Fruit fly (Drosophila melanogaster) whole organism, embryonic: Measurements from ENCODE around the gene Nckx30C.

Experiments used
- BtbVII ChIP-seq: fragments of 200-800 bp; sonication (Bioruptor generic); optimal IDR thresholded peaks from 3 replicates; lab custom pipeline; 2017; ENCODE audit warnings: missing biosample characterization, mild to moderate bottlenecking, missing genetic modification characterization
- CG10209 ChIP-seq: fragments of 200-800 bp; sonication (Bioruptor generic); optimal IDR thresholded peaks from 3 replicates; lab custom pipeline; 2017; ENCODE audit warnings: missing biosample characterization, mild to moderate bottlenecking, missing genetic modification characterization, missing genetic modification reagents
- CG10565 ChIP-seq: fragments of 200-800 bp; sonication (Bioruptor generic); optimal IDR thresholded peaks from 3 replicates; lab custom pipeline; 2016; ENCODE audit warnings: missing biosample characterization, mild to moderate bottlenecking, missing genetic modification characterization
- CG11504 ChIP-seq: fragments of 200-800 bp; sonication (Bioruptor generic); optimal IDR thresholded peaks from 3 replicates; lab custom pipeline; 2019; ENCODE audit warnings: missing biosample characterization, mild to moderate bottlenecking, missing genetic modification characterization, moderate library complexity
- CG11695 ChIP-seq: fragments of 200-800 bp; sonication (Bioruptor generic); IDR thresholded peaks from 3 replicates; pipeline ENCODE4 v1.3.6; 2022; ENCODE audit warnings: missing biosample characterization, missing genetic modification characterization
- CG11723 ChIP-seq: fragments of 200-800 bp; sonication (Bioruptor generic); optimal IDR thresholded peaks from 2 replicates; lab custom pipeline; 2017; ENCODE audit warnings: missing biosample characterization, mild to moderate bottlenecking, missing genetic modification characterization
- CG13123 ChIP-seq: fragments of 200-800 bp; sonication (Bioruptor generic); optimal IDR thresholded peaks from 2 replicates; lab custom pipeline; 2016; ENCODE audit warnings: missing biosample characterization, missing genetic modification characterization
- CG13894 ChIP-seq: fragments of 200-800 bp; sonication (Bioruptor generic); optimal IDR thresholded peaks from 3 replicates; lab custom pipeline; 2018; ENCODE audit warnings: missing biosample characterization, mild to moderate bottlenecking, missing genetic modification characterization, moderate library complexity
- CG15011 ChIP-seq: fragments of 200-800 bp; sonication (Bioruptor generic); optimal IDR thresholded peaks from 3 replicates; lab custom pipeline; 2018; ENCODE audit warnings: missing biosample characterization, mild to moderate bottlenecking, missing genetic modification characterization
- CG16779 ChIP-seq: fragments of 200-800 bp; sonication (Bioruptor generic); IDR thresholded peaks from 2 replicates; pipeline ENCODE4 v1.3.6; 2022; ENCODE audit warnings: missing biosample characterization, missing genetic modification characterization
- CG18476 ChIP-seq: fragments of 200-800 bp; sonication (Bioruptor generic); optimal IDR thresholded peaks from 2 replicates; lab custom pipeline; 2016; ENCODE audit warnings: missing biosample characterization, mild to moderate bottlenecking, missing genetic modification characterization
- CG31224 ChIP-seq: fragments of 200-800 bp; sonication (Bioruptor generic); IDR thresholded peaks from 2 replicates; pipeline ENCODE4 v1.3.6; 2022; ENCODE audit warnings: missing biosample characterization, missing genetic modification characterization
- CG32532 ChIP-seq: fragments of 200-800 bp; sonication (Bioruptor generic); IDR thresholded peaks from 2 replicates; pipeline ENCODE4 v1.3.6; 2022; ENCODE audit warnings: missing biosample characterization, missing genetic modification characterization
- CG33213 ChIP-seq: fragments of 200-800 bp; sonication (Bioruptor generic); optimal IDR thresholded peaks from 3 replicates; lab custom pipeline; 2016; ENCODE audit warnings: missing biosample characterization, missing genetic modification characterization
- CG3407 ChIP-seq: fragments of 200-800 bp; sonication (Bioruptor generic); optimal IDR thresholded peaks from 2 replicates; lab custom pipeline; 2018; ENCODE audit warnings: missing biosample characterization, mild to moderate bottlenecking, missing genetic modification characterization
- CG4854 ChIP-seq: fragments of 200-800 bp; sonication (Bioruptor generic); optimal IDR thresholded peaks from 2 replicates; lab custom pipeline; 2016; ENCODE audit warnings: missing biosample characterization, missing genetic modification characterization, inconsistent platforms
- CG5180 ChIP-seq: fragments of 200-800 bp; sonication (Bioruptor generic); optimal IDR thresholded peaks from 3 replicates; lab custom pipeline; 2017; ENCODE audit warnings: missing biosample characterization, missing genetic modification characterization, mild to moderate bottlenecking, moderate library complexity, missing genetic modification reagents
- CG6689 ChIP-seq: fragments of 200-800 bp; sonication (Bioruptor generic); IDR thresholded peaks from 2 replicates; pipeline ENCODE4 v1.3.6; 2022; ENCODE audit warnings: missing biosample characterization, missing genetic modification characterization
- CG6791 ChIP-seq: fragments of 200-800 bp; sonication (Bioruptor generic); IDR thresholded peaks from 3 replicates; pipeline ENCODE4 v1.3.6; 2022; ENCODE audit warnings: missing biosample characterization, missing genetic modification characterization; ENCODE audit not compliant: partially characterized antibody
- CG8478 ChIP-seq: fragments of >200 bp; optimal IDR thresholded peaks from 2 replicates; lab custom pipeline; 2018
- CG9609 ChIP-seq: fragments of 200-800 bp; sonication (Bioruptor generic); optimal IDR thresholded peaks from 3 replicates; lab custom pipeline; 2016; ENCODE audit warnings: missing biosample characterization, missing genetic modification characterization
- Dfd ChIP-seq, 2 experiments: fragments of >200 bp; optimal IDR thresholded peaks; 2 replicates each; lab custom pipeline; 2017; ENCODE audit warnings: missing biosample characterization in 2 of 2, missing genetic modification characterization in 2 of 2
- Hr3 ChIP-seq: fragments of 200-800 bp; sonication (Bioruptor generic); optimal IDR thresholded peaks from 3 replicates; lab custom pipeline; 2016; ENCODE audit warnings: missing biosample characterization, missing genetic modification characterization
- Hr78 ChIP-seq, 2 experiments: fragments of 200-800 bp in 1 of 2; fragments of >200 bp in 1 of 2; sonication (Bioruptor generic) in 1 of 2; optimal IDR thresholded peaks; 2 replicates each; lab custom pipeline; 2017 to 2019; ENCODE audit warnings: missing biosample characterization in 2 of 2, missing genetic modification characterization in 2 of 2, mild to moderate bottlenecking in 1 of 2, moderate library complexity in 1 of 2
- Max ChIP-seq: fragments of 200-800 bp; sonication (Bioruptor generic); optimal IDR thresholded peaks from 2 replicates; lab custom pipeline; 2016; ENCODE audit warnings: missing biosample characterization, mild to moderate bottlenecking, missing genetic modification characterization
- Optix ChIP-seq: fragments of 200-800 bp; sonication (Bioruptor generic); IDR thresholded peaks from 3 replicates; pipeline ENCODE4 v1.3.6; 2022; ENCODE audit warnings: missing biosample characterization, missing genetic modification characterization
- Scr ChIP-seq: fragments of 200-800 bp; sonication (Bioruptor generic); IDR thresholded peaks from 2 replicates; pipeline ENCODE4 v1.3.6; 2022; ENCODE audit warnings: missing biosample characterization, missing genetic modification characterization; ENCODE audit not compliant: partially characterized antibody
- Side ChIP-seq: fragments of 200-800 bp; sonication (Bioruptor generic); optimal IDR thresholded peaks from 2 replicates; lab custom pipeline; 2016; ENCODE audit warnings: missing biosample characterization, missing genetic modification characterization
- ac ChIP-seq: fragments of 200-800 bp; sonication (Bioruptor generic); optimal IDR thresholded peaks from 3 replicates; lab custom pipeline; 2017; ENCODE audit warnings: missing biosample characterization, mild to moderate bottlenecking, missing genetic modification characterization
- ase ChIP-seq: fragments of 200-800 bp; sonication (Bioruptor generic); IDR thresholded peaks from 3 replicates; pipeline ENCODE4 v1.3.6; 2022; ENCODE audit warnings: missing biosample characterization, missing genetic modification characterization
- cad ChIP-seq: fragments of >200 bp; optimal IDR thresholded peaks from 2 replicates; lab custom pipeline; 2017; ENCODE audit warnings: missing biosample characterization, missing genetic modification characterization
- croc ChIP-seq: fragments of 200-800 bp; sonication (Bioruptor generic); conservative IDR thresholded peaks from 3 replicates; pipeline ENCODE4 v1.3.6; 2022; ENCODE audit warnings: missing biosample characterization, missing genetic modification characterization
- dati ChIP-seq: fragments of 200-800 bp; sonication (Bioruptor generic); IDR thresholded peaks from 2 replicates; pipeline ENCODE4 v1.3.6; 2022; ENCODE audit warnings: missing biosample characterization, missing genetic modification characterization
- dimm ChIP-seq: fragments of 200-800 bp; sonication (Bioruptor generic); IDR thresholded peaks from 2 replicates; pipeline ENCODE4 v1.3.6; 2022; ENCODE audit warnings: missing biosample characterization, missing genetic modification characterization
- ewg ChIP-seq: fragments of 200-800 bp; sonication (Bioruptor generic); optimal IDR thresholded peaks from 3 replicates; lab custom pipeline; 2017; ENCODE audit warnings: mild to moderate bottlenecking, missing biosample characterization, missing genetic modification reagents, missing genetic modification characterization
- grau ChIP-seq: fragments of 200-800 bp; optimal IDR thresholded peaks from 3 replicates; lab custom pipeline; 2019; ENCODE audit warnings: missing biosample characterization, mild to moderate bottlenecking, missing genetic modification characterization, moderate library complexity
- ham ChIP-seq: fragments of 200-800 bp; sonication (Bioruptor generic); IDR thresholded peaks from 2 replicates; pipeline ENCODE4 v1.3.6; 2022; ENCODE audit warnings: missing biosample characterization, missing genetic modification characterization
- knrl ChIP-seq: fragments of 200-800 bp; sonication (Bioruptor generic); IDR thresholded peaks from 3 replicates; pipeline ENCODE4 v1.3.6; 2022; ENCODE audit warnings: missing biosample characterization, missing genetic modification characterization; ENCODE audit not compliant: partially characterized antibody
- lab ChIP-seq: fragments of 200-800 bp; sonication (Bioruptor generic); optimal IDR thresholded peaks from 3 replicates; lab custom pipeline; 2017; ENCODE audit warnings: missing biosample characterization, missing genetic modification characterization, mild to moderate bottlenecking, moderate library complexity, missing genetic modification reagents
- lov ChIP-seq, 2 experiments: fragments of 200-800 bp in 1 of 2; fragments of >200 bp in 1 of 2; sonication (Bioruptor generic) in 1 of 2; IDR thresholded peaks in 1 of 2; optimal IDR thresholded peaks in 1 of 2; 2 replicates in 1 of 2; 3 replicates in 1 of 2; pipeline versions ENCODE4 v1.3.6 to Lab custom; 2017 to 2022; ENCODE audit warnings: missing biosample characterization in 1 of 2, missing genetic modification characterization in 1 of 2
- nau ChIP-seq: fragments of 200-800 bp; sonication (Bioruptor generic); optimal IDR thresholded peaks from 3 replicates; lab custom pipeline; 2017; ENCODE audit warnings: missing biosample characterization, mild to moderate bottlenecking, missing genetic modification characterization, missing genetic modification reagents
- nerfin-2 ChIP-seq: fragments of 200-800 bp; sonication (Bioruptor generic); IDR thresholded peaks from 2 replicates; pipeline ENCODE4 v1.3.6; 2022; ENCODE audit warnings: missing biosample characterization, missing genetic modification characterization; ENCODE audit not compliant: partially characterized antibody
- nmo ChIP-seq: fragments of 200-800 bp; sonication (Bioruptor generic); optimal IDR thresholded peaks from 2 replicates; lab custom pipeline; 2018; ENCODE audit warnings: missing biosample characterization, mild to moderate bottlenecking, missing genetic modification characterization, moderate library complexity
- otp ChIP-seq: fragments of 200-800 bp; sonication (Bioruptor generic); IDR thresholded peaks from 3 replicates; pipeline ENCODE4, ENCODE4 v1.3.6; 2022; ENCODE audit warnings: missing biosample characterization, missing genetic modification characterization
- pzg ChIP-seq: fragments of 200-800 bp; sonication (Bioruptor generic); optimal IDR thresholded peaks from 3 replicates; lab custom pipeline; 2018; ENCODE audit warnings: missing biosample characterization, mild to moderate bottlenecking, missing genetic modification characterization, moderate library complexity
- sug ChIP-seq: fragments of 200-800 bp; optimal IDR thresholded peaks from 2 replicates; lab custom pipeline; 2019; ENCODE audit warnings: missing biosample characterization, mild to moderate bottlenecking, missing genetic modification characterization, moderate library complexity
- toy ChIP-seq: fragments of 200-800 bp; sonication (Bioruptor generic); IDR thresholded peaks from 2 replicates; pipeline ENCODE4 v1.3.6; 2022; ENCODE audit warnings: missing biosample characterization, missing genetic modification characterization
- twi ChIP-seq: fragments of 200-800 bp; optimal IDR thresholded peaks from 2 replicates; lab custom pipeline; 2019; ENCODE audit warnings: missing biosample characterization, mild to moderate bottlenecking, missing genetic modification characterization, moderate library complexity
- z ChIP-seq: fragments of 200-800 bp; sonication (Bioruptor generic); IDR thresholded peaks from 3 replicates; pipeline ENCODE4 v1.3.6; 2022; ENCODE audit warnings: missing biosample characterization, missing genetic modification characterization
- zfh2 ChIP-seq: fragments of 200-800 bp; sonication (Bioruptor generic); optimal IDR thresholded peaks from 2 replicates; lab custom pipeline; 2016; ENCODE audit warnings: missing biosample characterization, missing genetic modification characterization

Gene Nckx30C

DNA sequence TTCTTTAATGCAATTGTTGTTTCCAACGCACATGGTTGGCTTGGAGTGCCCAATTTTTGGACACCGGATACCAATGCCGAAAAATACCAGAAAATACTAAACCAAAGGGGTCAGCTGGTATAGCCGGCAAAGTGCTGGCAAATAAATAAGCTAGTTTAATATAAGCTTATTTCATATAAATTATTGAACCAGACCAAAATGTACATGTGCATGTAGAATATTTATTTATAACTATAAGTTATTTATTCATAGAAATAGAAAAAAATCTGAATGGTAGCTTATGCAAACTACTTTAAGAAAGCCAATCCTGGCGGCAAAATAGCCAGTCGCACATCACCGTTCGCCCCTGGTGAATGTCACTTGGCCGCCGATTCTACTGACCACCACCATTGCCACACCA lies 45.8 kb downstream of the Nckx30C start, which contains the start of gene pelo (continued):
- peak; percentile 34 for TF ChIP-seq BtbVII (GFP tag; lab: Kevin White, UChicago)
- no peak for TF ChIP-seq CG16779 (GFP tag; lab: Robert Waterston, UW)
- TF ChIP-seq knrl (GFP tag; lab: Robert Waterston, UW) = no peak; the same call in 2 of the 3 replicates
- TF ChIP-seq ac (GFP tag; lab: Kevin White, UChicago) = no peak
- peak; percentile 77 for TF ChIP-seq nmo
- TF ChIP-seq Hr3 (GFP tag; lab: Kevin White, UChicago) = peak; percentile 67
- TF ChIP-seq grau (tag; lab: Kevin White, UChicago) = peak; percentile 73
- peak; percentile 68 for TF ChIP-seq CG11504 (tag; lab: Kevin White, UChicago)
- TF ChIP-seq CG15011 = peak; percentile 43
- no peak for TF ChIP-seq z
- peak; percentile 88 for TF ChIP-seq Max
- TF ChIP-seq lov (optimal IDR thresholded peaks at IDR 0.05; lab: Kevin White, UChicago) = no peak
- TF ChIP-seq lov (GFP tag; IDR thresholded peaks at IDR 0.05; lab: Robert Waterston, UW) = no peak
- TF ChIP-seq dati = no peak
- peak; percentile 81 for TF ChIP-seq lab (GFP tag; lab: Kevin White, UChicago)
- TF ChIP-seq CG10565 (GFP tag; lab: Kevin White, UChicago) = no peak
- peak; percentile 55 for TF ChIP-seq nau (GFP tag; lab: Kevin White, UChicago)
- peak; percentile 72 for TF ChIP-seq CG6689 (GFP tag; lab: Robert Waterston, UW)
- peak; percentile 51 for TF ChIP-seq pzg (GFP tag; lab: Kevin White, UChicago)
- TF ChIP-seq CG31224 = 0 out of 2 replicates have a peak, but pooled peaks have one; percentile 57
- TF ChIP-seq Hr78 (GFP tag; optimal IDR thresholded peaks at IDR 0.05; lab: Kevin White, UChicago) = peak in 1 of 2 experiments; percentile 79
- TF ChIP-seq cad (GFP tag; lab: Kevin White, UChicago) = no peak
- no peak for TF ChIP-seq CG8478
- no peak for TF ChIP-seq Scr (GFP tag; lab: Robert Waterston, UW)
- no peak for TF ChIP-seq Side (GFP tag; lab: Kevin White, UChicago)
- TF ChIP-seq Dfd (GFP tag; optimal IDR thresholded peaks at IDR 0.05; lab: Kevin White, UChicago) = no peak
- TF ChIP-seq zfh2 (GFP tag; lab: Kevin White, UChicago) = peak; percentile 26
- peak; percentile 74 for TF ChIP-seq sug (tag; lab: Kevin White, UChicago)
- TF ChIP-seq CG11723 (GFP tag; lab: Kevin White, UChicago) = peak; percentile 55
- peak; percentile 42 for TF ChIP-seq CG4854 (GFP tag; lab: Kevin White, UChicago)
- TF ChIP-seq CG32532 = peak; percentile 76
- no peak for TF ChIP-seq CG5180 (GFP tag; lab: Kevin White, UChicago)
- TF ChIP-seq CG3407 (GFP tag; lab: Kevin White, UChicago) = peak; percentile 49
- TF ChIP-seq otp (GFP tag; lab: Robert Waterston, UW) = 0 out of 3 replicates have a peak, but pooled peaks have one; percentile 31
- TF ChIP-seq CG10209 (GFP tag; lab: Kevin White, UChicago) = peak; percentile 63
- peak; percentile 63 for TF ChIP-seq CG13894 (tag; lab: Kevin White, UChicago)
- TF ChIP-seq CG18476 (GFP tag; lab: Kevin White, UChicago) = peak; percentile 39
- TF ChIP-seq croc (GFP tag; lab: Robert Waterston, UW) = no peak
- no peak for TF ChIP-seq CG33213 (GFP tag; lab: Kevin White, UChicago)
- TF ChIP-seq toy (GFP tag; lab: Robert Waterston, UW) = no peak
- no peak for TF ChIP-seq nerfin-2 (GFP tag; lab: Robert Waterston, UW)
- TF ChIP-seq CG11695 (GFP tag; lab: Robert Waterston, UW) = peak; percentile 62; the same call in 2 of the 3 replicates
- no peak for TF ChIP-seq CG6791 (GFP tag; lab: Robert Waterston, UW)
- TF ChIP-seq CG9609 (GFP tag; lab: Kevin White, UChicago) = no peak
- TF ChIP-seq ham (GFP tag; lab: Robert Waterston, UW) = no peak
- peak; percentile 57 for TF ChIP-seq twi (tag; lab: Kevin White, UChicago)
- TF ChIP-seq CG13123 (GFP tag; lab: Kevin White, UChicago) = peak; percentile 59
- TF ChIP-seq ase (GFP tag; lab: Robert Waterston, UW) = peak; percentile 33; the same call in 1 of the 3 replicates
- TF ChIP-seq Optix (GFP tag; lab: Robert Waterston, UW) = peak; percentile 44; the same call in 1 of the 3 replicates
- peak; percentile 42 for TF ChIP-seq ewg (GFP tag; lab: Kevin White, UChicago)
- no peak for TF ChIP-seq dimm (GFP tag; lab: Robert Waterston, UW)
